Fruit fly (Drosophila melanogaster): ENCODE measurements around the gene CG5116.

Gene CG5116

DNA sequence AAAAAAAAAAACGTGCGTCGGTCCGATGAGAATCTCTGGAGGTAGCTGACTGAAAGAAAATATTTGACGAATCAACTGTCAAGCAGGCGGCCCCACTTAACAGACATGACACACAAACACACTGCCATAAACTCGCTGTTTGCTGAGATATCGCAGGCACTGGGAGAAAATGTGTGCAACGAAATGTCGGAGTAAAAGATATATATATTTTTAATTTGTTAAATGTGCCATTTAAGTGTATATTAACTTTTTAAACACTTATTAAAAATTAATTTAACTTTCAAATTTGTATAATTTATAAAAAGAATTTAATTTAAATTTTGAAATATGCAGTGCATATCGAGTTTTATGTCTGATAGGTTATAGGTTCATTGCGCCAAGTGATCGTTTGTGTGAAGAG, 6.2 kb downstream of the CG5116 start (continued):
- TF ChIP-seq z (GFP tag; IDR thresholded peaks at IDR 0.05): 0 out of 3 replicates have a peak, but pooled peaks have one; percentile 40
- TF ChIP-seq CG16863 (GFP tag; optimal IDR thresholded peaks at IDR 0.05): no peak
- TF ChIP-seq fu2 (GFP tag; optimal IDR thresholded peaks at IDR 0.05): no peak
- peak; percentile 42 for TF ChIP-seq cwo (GFP tag; optimal IDR thresholded peaks at IDR 0.05)
- no peak for TF ChIP-seq Deaf1 (tag; optimal IDR thresholded peaks at IDR 0.05)
- TF ChIP-seq CG2199 (GFP tag; IDR thresholded peaks at IDR 0.05): 0 out of 3 replicates have a peak, but pooled peaks have one; percentile 26
- TF ChIP-seq CG1832 (GFP tag; optimal IDR thresholded peaks at IDR 0.05): no peak
- TF ChIP-seq Dip2 (GFP tag; IDR thresholded peaks at IDR 0.05): no peak
- TF ChIP-seq zf30C (GFP tag; optimal IDR thresholded peaks at IDR 0.05): peak; percentile 62
- TF ChIP-seq Optix (GFP tag; IDR thresholded peaks at IDR 0.05): no peak
- TF ChIP-seq CG2116 (GFP tag; optimal IDR thresholded peaks at IDR 0.05): no peak
- TF ChIP-seq CG6791 (GFP tag; IDR thresholded peaks at IDR 0.05; ENCODE audit: partially characterized antibody): no peak
- no peak for TF ChIP-seq CG15269 (tag; optimal IDR thresholded peaks at IDR 0.05)
- TF ChIP-seq CG13287 (GFP tag; IDR thresholded peaks at IDR 0.05; ENCODE audit: partially characterized antibody): no peak
- peak; percentile 54 for TF ChIP-seq Six4 (GFP tag; optimal IDR thresholded peaks at IDR 0.05)
- peak; percentile 36 for TF ChIP-seq CoRest (tag; optimal IDR thresholded peaks at IDR 0.05)
- TF ChIP-seq CG13296 (GFP tag; optimal IDR thresholded peaks at IDR 0.05): peak; percentile 61
- TF ChIP-seq luna (GFP tag; optimal IDR thresholded peaks at IDR 0.05): no peak
- peak; percentile 32 for TF ChIP-seq nom (GFP tag; optimal IDR thresholded peaks at IDR 0.05)
- TF ChIP-seq CG11504 (tag; optimal IDR thresholded peaks at IDR 0.05): no peak
- TF ChIP-seq Ada2b (GFP tag; IDR thresholded peaks at IDR 0.05): peak; percentile 43; the same call in 1 of the 2 replicates
- no peak for TF ChIP-seq jumu (GFP tag; optimal IDR thresholded peaks at IDR 0.05)
- no peak for TF ChIP-seq Dref (GFP tag; IDR thresholded peaks at IDR 0.05)

DNA sequence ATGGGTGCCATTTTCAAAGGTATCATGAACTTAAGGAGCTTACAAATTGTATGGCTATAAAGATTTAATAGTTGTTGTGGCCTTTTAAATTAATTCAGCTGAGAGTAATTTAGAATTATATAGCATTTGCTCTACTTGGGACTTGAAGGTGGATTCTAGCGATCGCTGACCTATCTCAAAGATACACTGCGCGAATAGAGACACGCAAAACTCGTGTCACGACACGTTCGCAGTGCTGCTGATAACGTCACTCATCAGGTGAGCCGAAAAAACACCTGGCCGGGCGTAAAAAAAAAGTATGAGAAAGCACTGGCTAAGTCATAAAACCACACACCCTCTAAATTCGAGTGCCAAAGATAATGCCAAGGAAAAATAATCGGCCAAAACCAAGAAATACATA, 6.8 kb downstream of the CG5116 start:
- TF ChIP-seq nerfin-1 (tag; optimal IDR thresholded peaks at IDR 0.05): no peak
- peak; percentile 59; the same call in 2 of the 3 replicates for TF ChIP-seq CG16813 (GFP tag; IDR thresholded peaks at IDR 0.05; ENCODE audit: partially characterized antibody)
- TF ChIP-seq BEAF-32 (GFP tag; optimal IDR thresholded peaks at IDR 0.05): peak; percentile 72
- TF ChIP-seq Mad (GFP tag; optimal IDR thresholded peaks at IDR 0.05): no peak
- no peak for TF ChIP-seq CG7987 (GFP tag; optimal IDR thresholded peaks at IDR 0.05)
- TF ChIP-seq CG34224 (GFP tag; IDR thresholded peaks at IDR 0.05; ENCODE audit: partially characterized antibody): peak; percentile 69
- TF ChIP-seq zen2 (GFP tag; IDR thresholded peaks at IDR 0.05; ENCODE audit: partially characterized antibody): peak; percentile 78
- no peak for TF ChIP-seq Poxn (GFP tag; IDR thresholded peaks at IDR 0.05)
- peak; percentile 26; the same call in 1 of the 2 replicates for TF ChIP-seq CG14441 (GFP tag; IDR thresholded peaks at IDR 0.05)
- TF ChIP-seq ato (GFP tag; IDR thresholded peaks at IDR 0.05; ENCODE audit: partially characterized antibody): 0 out of 2 replicates have a peak, but pooled peaks have one; percentile 37
- peak; percentile 4 for TF ChIP-seq Side (GFP tag; optimal IDR thresholded peaks at IDR 0.05)
- TF ChIP-seq CG13287 (GFP tag; IDR thresholded peaks at IDR 0.05; ENCODE audit: partially characterized antibody): peak; percentile 52
- TF ChIP-seq hbn (GFP tag; IDR thresholded peaks at IDR 0.05; ENCODE audit: partially characterized antibody): peak; percentile 71
- TF ChIP-seq dmrt11E (tag; optimal IDR thresholded peaks at IDR 0.05): no peak
- TF ChIP-seq Med (GFP tag): peak; percentile 64
- peak; percentile 79 for TF ChIP-seq Doc3 (GFP tag; IDR thresholded peaks at IDR 0.05; ENCODE audit: partially characterized antibody)
- no peak for TF ChIP-seq tap (tag; optimal IDR thresholded peaks at IDR 0.05)
- TF ChIP-seq pum (GFP tag; optimal IDR thresholded peaks at IDR 0.05): peak; percentile 24
- peak; percentile 71; the same call in 2 of the 3 replicates for TF ChIP-seq mld (GFP tag; IDR thresholded peaks at IDR 0.05; ENCODE audit: partially characterized antibody)
- no peak for TF ChIP-seq Chrac-16 (GFP tag; optimal IDR thresholded peaks at IDR 0.05)
- no peak for TF ChIP-seq pzg (GFP tag; optimal IDR thresholded peaks at IDR 0.05)
- TF ChIP-seq sens (GFP tag): no peak
- 0 out of 2 replicates have a peak, but pooled peaks have one; percentile 21 for TF ChIP-seq CG42726 (GFP tag; IDR thresholded peaks at IDR 0.05; ENCODE audit: partially characterized antibody)
- peak; percentile 61 for TF ChIP-seq zf30C (GFP tag; optimal IDR thresholded peaks at IDR 0.05)
- no peak for TF ChIP-seq CG8944 (GFP tag; optimal IDR thresholded peaks at IDR 0.05)
- peak; percentile 42; the same call in 1 of the 2 replicates for TF ChIP-seq CG32532 (GFP tag; IDR thresholded peaks at IDR 0.05)
- TF ChIP-seq Ets65A (GFP tag): peak; percentile 38
- TF ChIP-seq CG14860 (GFP tag; IDR thresholded peaks at IDR 0.05; ENCODE audit: partially characterized antibody): peak; percentile 66; the same call in 1 of the 3 replicates

Data from whole organism, embryonic.